Worm (Caenorhabditis elegans) whole organism, L3 larva: Measurements from ENCODE around the gene Y49E10.30.

Experiments used
- ama-1 ChIP-seq: fragments of 150-350 bp; optimal IDR thresholded peaks from 2 replicates; lab custom pipeline; 2018
- ceh-16 ChIP-seq: sonication (generic microtip); optimal IDR thresholded peaks from 2 replicates; lab custom pipeline; 2017; ENCODE audit warnings: missing biosample characterization, missing genetic modification characterization
- egl-27 ChIP-seq: sonication (generic microtip); optimal IDR thresholded peaks from 4 replicates; lab custom pipeline; 2017; ENCODE audit warnings: missing biosample characterization, missing genetic modification reagents, missing genetic modification characterization
- jun-1 ChIP-seq: fragments of 150-350 bp; optimal IDR thresholded peaks from 2 replicates; lab custom pipeline; 2014; ENCODE audit warnings: missing biosample characterization, missing genetic modification reagents, missing genetic modification characterization
- lin-39 ChIP-seq: fragments of 150-350 bp; optimal IDR thresholded peaks from 2 replicates; lab custom pipeline; 2018; ENCODE audit warnings: missing biosample characterization, missing genetic modification reagents, missing genetic modification characterization
- nhr-23 ChIP-seq: fragments of 150-350 bp; optimal IDR thresholded peaks from 2 replicates; lab custom pipeline; 2014; ENCODE audit warnings: missing biosample characterization, missing genetic modification reagents, missing genetic modification characterization
- nhr-28 ChIP-seq: fragments of 150-350 bp; optimal IDR thresholded peaks from 2 replicates; lab custom pipeline; 2014; ENCODE audit warnings: missing biosample characterization, missing genetic modification characterization
- nhr-67 ChIP-seq: fragments of 150-350 bp; optimal IDR thresholded peaks from 2 replicates; lab custom pipeline; 2014; ENCODE audit warnings: missing biosample characterization, missing genetic modification characterization
- pha-4 ChIP-seq: fragments of 150-350 bp; optimal IDR thresholded peaks from 2 replicates; lab custom pipeline; 2014; ENCODE audit warnings: missing biosample characterization, missing genetic modification reagents, missing genetic modification characterization
- pqm-1 ChIP-seq: fragments of 150-350 bp; optimal IDR thresholded peaks from 2 replicates; lab custom pipeline; 2017; ENCODE audit warnings: missing biosample characterization, missing genetic modification characterization, inconsistent platforms
- skn-1 ChIP-seq: fragments of 150-350 bp; optimal IDR thresholded peaks from 2 replicates; lab custom pipeline; 2014; ENCODE audit warnings: missing biosample characterization, missing genetic modification characterization
- snpc-4 ChIP-seq: fragments of 150-350 bp; optimal IDR thresholded peaks from 2 replicates; lab custom pipeline; 2014; ENCODE audit warnings: missing biosample characterization, missing genetic modification characterization
- tbx-2 ChIP-seq: sonication (generic microtip); optimal IDR thresholded peaks from 2 replicates; lab custom pipeline; 2016; ENCODE audit warnings: mild to moderate bottlenecking, missing genetic modification characterization, missing compliant biosample characterization
- unc-62 ChIP-seq: fragments of 150-350 bp; sonication (generic microtip); optimal IDR thresholded peaks from 4 replicates; lab custom pipeline; 2014; ENCODE audit warnings: missing biosample characterization, missing genetic modification reagents, missing genetic modification characterization

DNA sequence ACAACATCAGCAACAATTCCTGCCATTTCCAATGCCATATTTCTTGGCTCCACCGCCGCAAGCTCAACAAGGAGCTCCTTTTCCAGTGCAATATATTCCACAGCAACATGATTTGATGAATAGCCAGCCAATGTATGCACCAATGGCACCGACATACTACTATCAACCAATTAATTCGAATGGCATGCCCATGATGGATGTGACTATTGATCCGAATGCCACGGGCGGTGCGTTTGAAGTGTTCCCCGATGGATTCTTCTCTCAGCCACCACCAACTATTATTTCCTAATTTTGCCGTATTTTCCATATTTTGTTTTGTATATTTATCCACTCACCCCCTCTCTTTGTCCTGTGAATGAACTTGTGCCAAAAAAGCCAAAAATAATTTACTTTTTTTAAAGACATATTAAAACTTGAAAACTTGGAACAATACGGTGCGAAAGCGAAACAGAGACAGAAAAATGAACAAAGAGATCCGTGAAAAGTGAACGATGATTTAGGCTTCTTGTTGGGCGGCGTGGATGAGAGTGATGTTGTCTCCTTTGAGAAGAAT is 42.2 kb downstream of the Y49E10.30 start:
- TF ChIP-seq nhr-23 (tag; lab: Kevin White, UChicago) = no peak
- TF ChIP-seq ama-1 (lab: Kevin White, UChicago) = no peak
- no peak for TF ChIP-seq unc-62 (GFP tag; lab: Kevin White, UChicago)
- no peak for TF ChIP-seq egl-27 (tag; lab: Kevin White, UChicago)
- TF ChIP-seq pqm-1 (tag; lab: Kevin White, UChicago) = no peak
- TF ChIP-seq ceh-16 (tag; lab: Kevin White, UChicago) = no peak
- TF ChIP-seq snpc-4 (tag; lab: Kevin White, UChicago) = no peak
- TF ChIP-seq pha-4 (tag; lab: Kevin White, UChicago) = no peak
- TF ChIP-seq lin-39 (tag; lab: Kevin White, UChicago) = no peak
- TF ChIP-seq tbx-2 (tag; lab: Kevin White, UChicago) = no peak
- TF ChIP-seq nhr-67 = no peak
- no peak for TF ChIP-seq jun-1 (tag; lab: Kevin White, UChicago)
- no peak for TF ChIP-seq nhr-28
- no peak for TF ChIP-seq skn-1 (tag; lab: Kevin White, UChicago)
